Fruit fly (Drosophila melanogaster): ENCODE results near the gene Sugb.

Gene Sugb

dm6 chr3L:11634551-11634950, 49.2 kb upstream of the Sugb start:
- TF ChIP-seq CG1603 (tag; optimal IDR thresholded peaks at IDR 0.05) (no peak), bsh (GFP tag; optimal IDR thresholded peaks at IDR 0.05) (peak in 1 of 2 experiments; percentile 83), CG32772 (GFP tag; IDR thresholded peaks at IDR 0.05) (no peak), nom (GFP tag; optimal IDR thresholded peaks at IDR 0.05) (peak; percentile 81), Drgx (GFP tag; IDR thresholded peaks at IDR 0.05) (peak; percentile 64)

dm6 chr3L:11636829-11637228, 47.0 kb upstream of the Sugb start:
- TF ChIP-seq tap (tag; optimal IDR thresholded peaks at IDR 0.05) (peak; percentile 38), CG12071 (GFP tag; optimal IDR thresholded peaks at IDR 0.05) (peak; percentile 17), fd64A (GFP tag; optimal IDR thresholded peaks at IDR 0.05) (peak; percentile 22), CG15514 (GFP tag; optimal IDR thresholded peaks at IDR 0.05) (peak; percentile 3), CG5245 (GFP tag; optimal IDR thresholded peaks at IDR 0.05) (no peak), ci (GFP tag; IDR thresholded peaks at IDR 0.05) (0 out of 3 replicates have a peak, but pooled peaks have one; percentile 38), C15 (GFP tag; IDR thresholded peaks at IDR 0.05) (no peak), Asciz (GFP tag; optimal IDR thresholded peaks at IDR 0.05) (peak; percentile 34), jumu (GFP tag; optimal IDR thresholded peaks at IDR 0.05) (no peak), fd3F (GFP tag; optimal IDR thresholded peaks at IDR 0.05) (no peak), ro (GFP tag; IDR thresholded peaks at IDR 0.05) (no peak), CG12744 (GFP tag; optimal IDR thresholded peaks at IDR 0.05) (no peak), Awh (GFP tag; IDR thresholded peaks at IDR 0.05) (0 out of 2 replicates have a peak, but pooled peaks have one; percentile 20), CG30020 (tag; optimal IDR thresholded peaks at IDR 0.05) (no peak), az2 (GFP tag; optimal IDR thresholded peaks at IDR 0.05) (no peak), CG32532 (GFP tag; IDR thresholded peaks at IDR 0.05) (no peak), CG14860 (GFP tag; IDR thresholded peaks at IDR 0.05; ENCODE audit: partially characterized antibody) (no peak), CG5180 (GFP tag; optimal IDR thresholded peaks at IDR 0.05) (peak; percentile 31), Med (GFP tag) (peak; percentile 63), HLH3B (GFP tag; IDR thresholded peaks at IDR 0.05) (peak; percentile 19; the same call in 1 of the 2 replicates), eve (GFP tag; optimal IDR thresholded peaks at IDR 0.05) (no peak), ATbp (GFP tag; optimal IDR thresholded peaks at IDR 0.05) (peak; percentile 30), CG16813 (GFP tag; IDR thresholded peaks at IDR 0.05; ENCODE audit: partially characterized antibody) (no peak), Drgx (GFP tag; IDR thresholded peaks at IDR 0.05) (peak; percentile 72), CG17359 (tag; optimal IDR thresholded peaks at IDR 0.05) (peak; percentile 50), CG7987 (GFP tag; optimal IDR thresholded peaks at IDR 0.05) (peak; percentile 16), CG12104 (GFP tag; optimal IDR thresholded peaks at IDR 0.05) (no peak), tio (GFP tag; optimal IDR thresholded peaks at IDR 0.05) (no peak), MBD-R2 (GFP tag; IDR thresholded peaks at IDR 0.05) (no peak), Hmx (GFP tag; optimal IDR thresholded peaks at IDR 0.05) (no peak), hkb (optimal IDR thresholded peaks at IDR 0.05) (no peak), hkb (GFP tag; IDR thresholded peaks at IDR 0.05) (peak; percentile 52), gsb-n (tag; optimal IDR thresholded peaks at IDR 0.05) (no peak), Fer3 (tag; optimal IDR thresholded peaks at IDR 0.05) (peak; percentile 11), CG14710 (tag; optimal IDR thresholded peaks at IDR 0.05) (no peak), CG11695 (GFP tag; IDR thresholded peaks at IDR 0.05) (no peak), bsh (GFP tag; optimal IDR thresholded peaks at IDR 0.05) (no peak), CG13296 (GFP tag; optimal IDR thresholded peaks at IDR 0.05) (peak; percentile 43), grau (tag; optimal IDR thresholded peaks at IDR 0.05) (no peak), lab (GFP tag; optimal IDR thresholded peaks at IDR 0.05) (peak; percentile 36), fd102C (GFP tag; optimal IDR thresholded peaks at IDR 0.05) (no peak), CG6813 (GFP tag; optimal IDR thresholded peaks at IDR 0.05) (peak; percentile 10), pan (optimal IDR thresholded peaks at IDR 0.05) (no peak), pan (GFP tag; optimal IDR thresholded peaks at IDR 0.05 in 1 of 2, IDR thresholded peaks at IDR 0.05 in 1 of 2) (peak in 1 of 2 experiments; percentile 25), Bteb2 (GFP tag; optimal IDR thresholded peaks at IDR 0.05) (no peak)

All from whole organism, embryonic.